Fruit fly (Drosophila melanogaster): Measurements from ENCODE around the gene CG34162.
A peak's percentile ranks its signal among the peaks of the same experiment; 100 is the strongest.

CG34162 gene

dm6 chr2L:11531520-11531919 is at the start of gene CG34162:
TSS of gene CG34162 (plus strand) at chr2L:11531820.
- no peak for TF ChIP-seq noc (tag; optimal IDR thresholded peaks at IDR 0.05)

DNA sequence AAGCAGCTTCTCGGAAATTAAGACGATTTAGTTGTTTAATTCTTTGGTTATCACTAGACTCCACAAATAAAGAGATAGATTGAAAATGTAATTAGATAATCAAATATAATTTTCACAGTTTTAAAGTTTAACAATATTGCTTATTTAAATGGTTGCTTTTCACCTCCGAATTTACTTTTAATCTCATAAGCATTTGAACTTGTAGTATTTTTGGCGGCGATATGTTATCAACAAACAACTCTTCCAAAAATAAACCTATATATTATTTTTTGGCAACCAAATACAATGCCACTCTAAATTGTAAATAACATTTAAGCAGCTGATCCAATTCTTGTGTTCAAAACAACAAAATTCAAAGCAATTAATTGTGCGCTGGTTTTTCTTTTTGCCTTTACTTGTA is 47.2 kb upstream of the CG34162 start, which contains the start of the genes CG43355 and sala:
CG43355 (plus strand) TSS at position 301 of the 400 bp plus-strand sequence.
sala (plus strand) TSS at position 301 of the 400 bp plus-strand sequence.
- no peak for TF ChIP-seq noc (tag; optimal IDR thresholded peaks at IDR 0.05)

DNA sequence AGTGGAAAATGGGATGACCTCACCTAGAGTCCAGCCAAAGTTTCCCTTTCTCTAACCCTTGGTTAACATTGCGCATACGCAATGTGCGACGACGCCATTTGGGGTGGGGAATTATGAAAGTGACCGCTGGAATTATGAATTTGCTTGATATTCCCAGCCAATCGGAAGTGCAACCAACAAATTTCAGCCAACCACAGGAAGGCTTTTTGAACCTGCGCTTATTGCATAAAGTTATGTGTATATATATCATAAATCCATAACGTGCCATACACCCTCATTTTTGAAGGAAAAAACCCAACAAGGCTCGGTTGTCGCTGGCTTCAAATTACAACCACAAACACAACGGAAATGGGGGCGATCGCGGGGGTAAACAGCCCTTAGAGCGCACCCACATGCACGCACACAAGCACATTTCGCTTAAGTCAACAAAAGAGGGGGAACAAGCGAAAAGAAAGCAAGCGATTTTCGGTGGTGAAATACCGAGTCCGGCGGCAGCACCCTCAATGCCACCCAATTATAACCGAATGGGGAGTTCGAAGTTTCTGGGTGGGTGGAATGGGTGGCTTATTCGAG is 43.1 kb upstream of the CG34162 start:
- no peak for TF ChIP-seq noc (tag; optimal IDR thresholded peaks at IDR 0.05)

- no peak for TF ChIP-seq noc (tag; optimal IDR thresholded peaks at IDR 0.05)
Observed at dm6 chr2L:11493933-11494332, 37.7 kb upstream of the CG34162 start.

DNA sequence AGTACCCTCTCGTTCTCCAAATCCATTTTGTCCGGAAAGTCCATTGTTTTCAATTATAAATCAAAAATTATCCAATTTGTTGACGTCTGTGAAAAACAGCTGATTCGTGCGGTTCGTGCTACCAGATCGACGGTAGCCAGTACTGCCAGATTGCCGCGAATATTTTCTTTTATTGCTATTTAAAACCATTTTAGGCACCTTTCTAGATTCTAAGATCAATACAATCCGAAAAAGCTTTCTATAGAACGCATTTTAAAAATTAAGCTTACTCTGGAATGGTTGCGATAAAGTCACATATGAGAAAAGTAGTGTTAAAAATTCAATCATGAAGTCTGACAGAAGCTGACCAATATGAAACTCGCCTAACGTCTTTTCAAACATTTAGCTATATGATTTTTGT is 32.8 kb upstream of the CG34162 start, which contains the start of gene Cog8:
Cog8 (minus strand) TSS at position 110 of the 400 bp plus-strand sequence.
- TF ChIP-seq noc (tag; optimal IDR thresholded peaks at IDR 0.05) = no peak

dm6 chr2L:11500649-11501048 is 31.0 kb upstream of the CG34162 start:
- no peak for TF ChIP-seq noc (tag; optimal IDR thresholded peaks at IDR 0.05)

- TF ChIP-seq noc (tag; optimal IDR thresholded peaks at IDR 0.05) = no peak
Observed at dm6 chr2L:11501427-11501968, 30.1 kb upstream of the CG34162 start, which contains the start of gene spz4. TSS of gene spz4 (plus strand) at chr2L:11501715.

- TF ChIP-seq noc (tag; optimal IDR thresholded peaks at IDR 0.05) = no peak
Observed at dm6 chr2L:11502698-11503097, 28.9 kb upstream of the CG34162 start.

- no peak for TF ChIP-seq noc (tag; optimal IDR thresholded peaks at IDR 0.05)
Observed at dm6 chr2L:11504896-11505569, 26.6 kb upstream of the CG34162 start.

DNA sequence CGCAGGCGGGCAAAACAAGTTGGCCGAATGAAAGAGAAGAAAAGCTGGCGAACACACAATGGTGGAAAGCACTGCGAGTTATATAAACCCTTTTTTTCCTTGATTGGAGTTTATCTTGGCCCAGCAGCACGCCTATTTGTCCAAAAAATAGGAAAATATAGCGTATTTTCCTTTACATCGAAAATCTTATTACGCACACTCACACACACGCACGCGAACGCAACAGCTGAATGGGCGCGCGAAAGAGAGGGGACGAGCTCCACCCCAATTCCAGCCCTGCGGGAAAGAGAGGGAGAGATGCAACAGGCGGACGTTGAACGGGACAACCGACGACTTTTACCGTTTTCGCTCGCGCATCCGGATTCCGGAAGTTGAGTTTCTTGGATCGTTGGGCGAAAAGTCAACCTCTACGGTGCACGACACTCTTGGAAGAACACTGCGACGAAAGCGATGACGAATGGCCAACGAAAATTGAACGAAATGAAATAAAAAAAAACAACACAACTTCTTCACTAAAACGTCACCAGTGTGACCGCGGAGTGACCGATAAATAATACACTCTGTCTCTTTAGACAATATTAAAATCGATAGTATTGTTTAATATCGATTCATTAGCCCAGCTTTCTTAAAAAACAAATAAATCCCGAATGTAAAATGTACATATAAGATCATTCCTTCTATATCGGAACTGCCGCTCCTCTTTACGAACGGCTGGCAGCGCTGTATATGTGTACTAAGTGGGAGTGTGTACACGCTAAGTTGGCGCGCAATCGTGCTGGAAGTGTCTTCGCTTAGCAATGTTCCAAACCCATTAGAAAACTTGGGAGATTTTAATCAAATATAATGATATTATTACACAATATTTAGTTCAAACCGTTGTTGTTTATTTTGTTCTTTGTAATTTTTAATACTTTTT is 14.8 kb upstream of the CG34162 start, which contains the start of the genes Dlg5 and CG4970:
Dlg5 (minus strand) TSS at position 556 of the 916 bp plus-strand sequence.
CG4970 (plus strand) TSS at position 866 of the 916 bp plus-strand sequence.
- TF ChIP-seq noc (tag; optimal IDR thresholded peaks at IDR 0.05) = no peak

DNA sequence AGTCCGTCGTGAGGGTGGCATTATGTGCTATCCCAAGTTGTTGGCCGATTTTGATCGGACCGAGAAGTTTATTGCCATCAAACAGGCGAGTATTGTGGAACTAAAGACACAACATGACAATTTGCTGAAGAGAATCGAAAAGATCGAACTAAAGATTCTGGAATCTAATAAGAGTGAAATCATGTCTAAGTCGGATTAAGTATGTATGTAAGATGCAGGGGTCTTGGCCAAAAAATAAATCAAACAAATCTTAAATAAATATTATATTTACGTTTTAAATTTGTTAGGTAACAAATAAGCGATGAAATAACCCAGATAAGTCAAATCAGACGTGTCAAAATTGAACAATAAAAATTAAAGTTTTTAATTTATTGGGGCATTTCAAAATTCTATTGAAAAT is 12.1 kb upstream of the CG34162 start, which contains the start of gene CG14929:
CG14929 (plus strand) TSS at position 301 of the 400 bp plus-strand sequence.
- TF ChIP-seq noc (tag; optimal IDR thresholded peaks at IDR 0.05) = no peak

DNA sequence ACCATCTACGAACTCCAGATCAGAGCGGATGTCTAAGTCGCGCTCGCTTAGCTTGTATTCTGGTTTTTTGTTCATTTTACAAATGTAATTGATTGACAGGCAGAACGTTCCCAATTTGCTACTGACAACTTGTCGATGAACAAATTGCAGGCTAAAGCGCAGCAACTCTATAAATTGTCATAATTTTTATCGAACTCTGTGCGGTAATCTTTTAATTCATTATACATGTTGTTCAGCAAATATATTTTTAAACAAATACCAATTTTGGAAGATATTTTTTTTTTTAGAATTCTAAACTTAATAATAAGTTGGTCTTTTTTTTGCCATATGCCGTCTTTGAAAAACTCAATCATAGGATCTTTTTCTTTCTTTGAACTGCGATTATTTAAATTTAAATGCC is 10.4 kb upstream of the CG34162 start, which contains the start of gene CG14930:
CG14930 (minus strand) TSS at position 101 of the 400 bp plus-strand sequence.
- no peak for TF ChIP-seq noc (tag; optimal IDR thresholded peaks at IDR 0.05)

DNA sequence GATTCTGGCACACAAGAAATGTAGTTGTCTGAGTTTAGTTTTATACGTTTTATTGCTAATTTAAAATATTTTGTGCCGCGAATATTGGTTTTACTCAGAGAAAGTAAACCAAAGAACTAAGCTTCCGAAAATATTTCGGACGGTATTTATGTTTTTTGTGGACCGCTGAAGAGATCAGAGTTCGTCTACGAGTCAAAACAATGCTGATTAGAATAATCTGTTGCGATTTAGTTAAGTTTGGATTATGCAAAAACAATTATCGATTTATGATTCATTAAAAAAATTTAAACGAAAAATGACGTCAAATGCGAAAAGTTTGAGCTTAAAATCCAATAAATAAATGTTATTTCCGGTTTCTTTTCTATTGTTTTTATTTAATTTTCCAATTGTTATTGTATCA is 8.9 kb upstream of the CG34162 start, which contains the start of gene CG43153:
CG43153 (minus strand) TSS at position 101 of the 400 bp plus-strand sequence.
- TF ChIP-seq noc (tag; optimal IDR thresholded peaks at IDR 0.05) = no peak

DNA sequence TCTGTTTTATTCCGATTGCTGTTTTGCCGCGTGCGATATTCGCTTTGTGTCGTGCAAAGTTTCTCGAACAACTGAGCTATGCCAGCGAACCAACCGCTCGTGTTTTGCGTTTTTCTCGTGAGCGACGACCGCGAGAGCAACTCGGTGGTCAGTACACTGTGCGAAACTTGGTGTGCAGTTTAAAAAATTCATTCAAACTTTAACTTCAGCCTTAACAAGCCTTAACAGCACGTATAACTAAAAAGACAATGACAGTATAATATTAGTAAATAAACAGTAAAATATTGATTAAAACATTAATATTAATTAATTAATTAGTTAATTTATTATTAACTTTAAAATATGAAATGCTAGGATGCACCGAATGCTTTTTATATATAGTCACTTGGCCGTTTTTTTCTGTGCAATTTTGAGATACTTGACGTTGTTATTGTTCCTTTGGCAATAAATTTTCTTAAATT is 3.5 kb upstream of the CG34162 start, which contains the start of gene CG31705:
CG31705 (minus strand) TSS at position 77 of the 461 bp plus-strand sequence.
- peak; percentile 87 for TF ChIP-seq noc (tag; optimal IDR thresholded peaks at IDR 0.05)

- no peak for TF ChIP-seq noc (tag; optimal IDR thresholded peaks at IDR 0.05)
Observed at dm6 chr2L:11530952-11531351, 668 bp upstream of the CG34162 start, which contains the start of gene CG31706. TSS of gene CG31706 (minus strand) at chr2L:11531052.

Data from whole organism, larva.